Worm (Caenorhabditis elegans): ENCODE results near the gene fbxa-50.

ce11 chrIII:1271378-1271926 lies 16.9 kb downstream of the fbxa-50 start, which contains the start of gene fbxa-31:
- TF ChIP-seq hlh-30 (tag; optimal IDR thresholded peaks at IDR 0.05; ENCODE audit: insufficient read depth) (no peak), C08G9.2 (tag; optimal IDR thresholded peaks at IDR 0.05) (no peak), ceh-22 (tag; optimal IDR thresholded peaks at IDR 0.05) (no peak), Y22D7AL.16 (tag; optimal IDR thresholded peaks at IDR 0.05) (no peak), elt-4 (tag; optimal IDR thresholded peaks at IDR 0.05) (no peak), pqm-1 (tag; optimal IDR thresholded peaks at IDR 0.05) (no peak)

Data from whole organism, late embryonic.